Fruit fly (Drosophila melanogaster) whole organism, wandering third instar larva: ENCODE results near the gene CG42540.
A peak's percentile ranks its signal among the peaks of the same experiment; 100 is the strongest.

Experiments used
- Abd-B ChIP-seq: fragments of >200 bp; optimal IDR thresholded peaks from 2 replicates; lab custom pipeline; 2017; ENCODE audit warnings: missing biosample characterization, missing genetic modification characterization
- CG32264 ChIP-seq: fragments of 200-800 bp; sonication (Bioruptor generic); optimal IDR thresholded peaks from 2 replicates; lab custom pipeline; 2016; ENCODE audit warnings: missing biosample characterization, missing genetic modification characterization
- CG9705 ChIP-seq: fragments of 200-800 bp; sonication (Bioruptor generic); optimal IDR thresholded peaks from 2 replicates; lab custom pipeline; 2018; ENCODE audit warnings: missing biosample characterization, mild to moderate bottlenecking, missing genetic modification characterization
- CrebA ChIP-seq: fragments of 200-800 bp; sonication (Bioruptor generic); optimal IDR thresholded peaks from 2 replicates; lab custom pipeline; 2016; ENCODE audit warnings: missing biosample characterization, mild to moderate bottlenecking, missing genetic modification characterization, borderline replicate concordance
- Dfd ChIP-seq: fragments of >200 bp; optimal IDR thresholded peaks from 2 replicates; lab custom pipeline; 2017; ENCODE audit warnings: missing biosample characterization, missing genetic modification characterization
- Dif ChIP-seq: fragments of 200-275, 200-300 bp; sonication (Bioruptor generic); optimal IDR thresholded peaks from 2 replicates; lab custom pipeline; 2018; ENCODE audit warnings: missing biosample characterization, missing genetic modification characterization; ENCODE audit not compliant: partially characterized antibody
- GATAd ChIP-seq: sonication (Bioruptor generic); optimal IDR thresholded peaks from 2 replicates; lab custom pipeline; 2016; ENCODE audit warnings: missing biosample characterization, missing genetic modification characterization
- HLH106 ChIP-seq: fragments of 200-800 bp; optimal IDR thresholded peaks from 3 replicates; lab custom pipeline; 2019; ENCODE audit warnings: missing biosample characterization, mild to moderate bottlenecking, missing genetic modification characterization, moderate library complexity
- Hnf4 ChIP-seq: fragments of 200-800 bp; sonication (Bioruptor generic); optimal IDR thresholded peaks from 2 replicates; lab custom pipeline; 2016; ENCODE audit warnings: missing biosample characterization, mild to moderate bottlenecking, missing genetic modification characterization
- Hr78 ChIP-seq: fragments of >200 bp; optimal IDR thresholded peaks from 2 replicates; lab custom pipeline; 2017; ENCODE audit warnings: missing biosample characterization, missing genetic modification characterization
- Hr83 ChIP-seq: fragments of 200-300 bp; sonication (Bioruptor generic); optimal IDR thresholded peaks from 2 replicates; lab custom pipeline; 2016; ENCODE audit warnings: missing biosample characterization, mild to moderate bottlenecking, missing genetic modification characterization, moderate library complexity; ENCODE audit not compliant: poor library complexity, severe bottlenecking
- Jra ChIP-seq: sonication (Bioruptor generic); optimal IDR thresholded peaks from 2 replicates; lab custom pipeline; 2016; ENCODE audit warnings: missing biosample characterization, missing genetic modification characterization
- Mio ChIP-seq: sonication (Bioruptor generic); optimal IDR thresholded peaks from 2 replicates; lab custom pipeline; 2016; ENCODE audit warnings: missing biosample characterization, missing genetic modification characterization
- Myc ChIP-seq: fragments of >200 bp; optimal IDR thresholded peaks from 2 replicates; lab custom pipeline; 2017
- N ChIP-seq: fragments of >200 bp; optimal IDR thresholded peaks from 2 replicates; lab custom pipeline; 2018; ENCODE audit warnings: missing biosample characterization, missing external identifiers, missing genetic modification characterization
- OdsH ChIP-seq: fragments of 200-800 bp; sonication (Bioruptor generic); optimal IDR thresholded peaks from 2 replicates; lab custom pipeline; 2016; ENCODE audit warnings: missing biosample characterization, mild to moderate bottlenecking, missing genetic modification characterization
- Rel ChIP-seq, 2 experiments: fragments of 200-800 bp; sonication (Bioruptor generic) in 1 of 2; optimal IDR thresholded peaks; 2 replicates in 1 of 2; 3 replicates in 1 of 2; lab custom pipeline; 2016 to 2019; ENCODE audit warnings: mild to moderate bottlenecking in 2 of 2, missing biosample characterization in 2 of 2, missing genetic modification characterization in 2 of 2, moderate library complexity in 1 of 2
- Sp1 ChIP-seq: fragments of 200-800 bp; sonication (Bioruptor generic); optimal IDR thresholded peaks from 3 replicates; lab custom pipeline; 2019; ENCODE audit warnings: missing biosample characterization, mild to moderate bottlenecking, missing genetic modification characterization, moderate library complexity
- Vsx2 ChIP-seq: fragments of 200-300, 225-300 bp; sonication (Bioruptor generic); optimal IDR thresholded peaks from 2 replicates; lab custom pipeline; 2018; ENCODE audit warnings: missing biosample characterization, missing genetic modification characterization; ENCODE audit not compliant: partially characterized antibody
- br ChIP-seq: fragments of 200-800 bp; sonication (Bioruptor generic); optimal IDR thresholded peaks from 2 replicates; lab custom pipeline; 2016; ENCODE audit warnings: missing biosample characterization, missing genetic modification characterization
- brk ChIP-seq: fragments of 200-800 bp; sonication (Bioruptor generic); optimal IDR thresholded peaks from 2 replicates; lab custom pipeline; 2016; ENCODE audit warnings: missing biosample characterization, mild to moderate bottlenecking, missing genetic modification characterization
- dl ChIP-seq, 2 experiments: fragments of 175-275, 200-275 bp in 1 of 2; fragments of 200-275 bp in 1 of 2; sonication (Bioruptor generic); optimal IDR thresholded peaks; lab custom pipeline; 2018; ENCODE audit warnings: mild to moderate bottlenecking in 2 of 2, missing biosample characterization in 2 of 2, missing genetic modification characterization in 2 of 2, moderate library complexity in 2 of 2; ENCODE audit not compliant: partially characterized antibody in 2 of 2, insufficient read depth in 1 of 2
- dmrt93B ChIP-seq: fragments of 200-800 bp; sonication (Bioruptor generic); optimal IDR thresholded peaks from 2 replicates; lab custom pipeline; 2018; ENCODE audit warnings: missing biosample characterization, mild to moderate bottlenecking, missing genetic modification characterization
- dsf ChIP-seq: sonication (Bioruptor generic); optimal IDR thresholded peaks from 2 replicates; lab custom pipeline; 2016; ENCODE audit warnings: missing biosample characterization, missing genetic modification characterization, borderline replicate concordance
- ey ChIP-seq: fragments of 200-800 bp; sonication (Bioruptor generic); optimal IDR thresholded peaks from 2 replicates; lab custom pipeline; 2016; ENCODE audit warnings: missing biosample characterization, missing genetic modification characterization
- foxo ChIP-seq, 2 experiments: fragments of 200-800 bp; sonication (Bioruptor generic); optimal IDR thresholded peaks; 2 replicates in 1 of 2; 3 replicates in 1 of 2; lab custom pipeline; 2016 to 2017; ENCODE audit warnings: missing biosample characterization in 2 of 2, missing genetic modification characterization in 2 of 2
- fru ChIP-seq: fragments of 200-800 bp; sonication (Bioruptor generic); optimal IDR thresholded peaks from 3 replicates; lab custom pipeline; 2016; ENCODE audit warnings: missing biosample characterization, mild to moderate bottlenecking, missing genetic modification characterization
- h ChIP-seq: fragments of 200-800 bp; sonication (Bioruptor generic); optimal IDR thresholded peaks from 3 replicates; lab custom pipeline; 2016; ENCODE audit warnings: missing biosample characterization, mild to moderate bottlenecking, missing genetic modification characterization
- jim ChIP-seq: fragments of 175-275, 200-325 bp; sonication (Bioruptor generic); optimal IDR thresholded peaks from 2 replicates; lab custom pipeline; 2016; ENCODE audit warnings: missing biosample characterization, mild to moderate bottlenecking, missing genetic modification characterization
- lola ChIP-seq: fragments of >200 bp; optimal IDR thresholded peaks from 2 replicates; lab custom pipeline; 2017; ENCODE audit warnings: missing biosample characterization, missing genetic modification characterization
- pan ChIP-seq: fragments of >200 bp; optimal IDR thresholded peaks from 2 replicates; lab custom pipeline; 2017
- psq ChIP-seq: fragments of 200-800 bp; sonication (Bioruptor generic); optimal IDR thresholded peaks from 3 replicates; lab custom pipeline; 2017; ENCODE audit warnings: missing biosample characterization, mild to moderate bottlenecking, missing genetic modification characterization, moderate library complexity
- rgr ChIP-seq: fragments of 200-800 bp; sonication (Bioruptor generic); optimal IDR thresholded peaks from 3 replicates; lab custom pipeline; 2016; ENCODE audit warnings: missing biosample characterization, mild to moderate bottlenecking, missing genetic modification characterization
- sage ChIP-seq: fragments of 200-800 bp; sonication (Bioruptor generic); optimal IDR thresholded peaks from 2 replicates; lab custom pipeline; 2016; ENCODE audit warnings: missing biosample characterization, mild to moderate bottlenecking, missing genetic modification characterization
- sv ChIP-seq: fragments of 200-800 bp; sonication (Bioruptor generic); optimal IDR thresholded peaks from 3 replicates; lab custom pipeline; 2016; ENCODE audit warnings: missing biosample characterization, missing genetic modification characterization
- tai ChIP-seq: sonication (Bioruptor generic); optimal IDR thresholded peaks from 2 replicates; lab custom pipeline; 2016; ENCODE audit warnings: missing biosample characterization, missing genetic modification characterization
- usp ChIP-seq: fragments of >200 bp; optimal IDR thresholded peaks from 2 replicates; lab custom pipeline; 2017; ENCODE audit warnings: missing biosample characterization, missing genetic modification characterization
- woc ChIP-seq: sonication (Bioruptor generic); optimal IDR thresholded peaks from 2 replicates; lab custom pipeline; 2016; ENCODE audit warnings: missing biosample characterization, mild to moderate bottlenecking, missing genetic modification characterization

Gene CG42540

dm6 chr3L:4542530-4542929, 13.4 kb upstream of the CG42540 start:
- TF ChIP-seq Hr83: no peak
- TF ChIP-seq sage (GFP tag; lab: Kevin White, UChicago): no peak
- no peak for TF ChIP-seq sv
- no peak for TF ChIP-seq fru
- TF ChIP-seq psq (GFP tag; lab: Kevin White, UChicago): no peak
- TF ChIP-seq brk (GFP tag; lab: Kevin White, UChicago): no peak
- no peak for TF ChIP-seq GATAd (GFP tag; lab: Kevin White, UChicago)
- no peak for TF ChIP-seq Myc (lab: Kevin White, UChicago)
- TF ChIP-seq N (GFP tag; lab: Kevin White, UChicago): no peak
- no peak for TF ChIP-seq usp
- no peak for TF ChIP-seq Rel (GFP tag; optimal IDR thresholded peaks at IDR 0.05; lab: Kevin White, UChicago)
- TF ChIP-seq Rel (tag; optimal IDR thresholded peaks at IDR 0.05; lab: Kevin White, UChicago): no peak
- no peak for TF ChIP-seq Hnf4 (GFP tag; lab: Kevin White, UChicago)
- TF ChIP-seq dmrt93B: no peak
- TF ChIP-seq HLH106 (tag; lab: Kevin White, UChicago): no peak
- no peak for TF ChIP-seq CG9705
- no peak for TF ChIP-seq woc
- TF ChIP-seq br (GFP tag; lab: Kevin White, UChicago): no peak

dm6 chr3L:4543034-4543806, 12.7 kb upstream of the CG42540 start:
- peak; percentile 88 for TF ChIP-seq woc
- no peak for TF ChIP-seq GATAd (GFP tag; lab: Kevin White, UChicago)
- no peak for TF ChIP-seq lola (GFP tag; lab: Kevin White, UChicago)
- TF ChIP-seq sage (GFP tag; lab: Kevin White, UChicago): peak; percentile 27
- peak; percentile 78 for TF ChIP-seq fru
- no peak for TF ChIP-seq jim (GFP tag; lab: Kevin White, UChicago)
- TF ChIP-seq dl (GFP tag; optimal IDR thresholded peaks at IDR 0.05; lab: Kevin White, UChicago; ENCODE audit: insufficient read depth in 1 of 2, partially characterized antibody in 2 of 2): no peak
- peak; percentile 41 for TF ChIP-seq Sp1 (GFP tag; lab: Kevin White, UChicago)
- TF ChIP-seq Vsx2 (GFP tag; lab: Kevin White, UChicago): no peak
- peak; percentile 77 for TF ChIP-seq rgr (GFP tag; lab: Kevin White, UChicago)
- TF ChIP-seq Hnf4 (GFP tag; lab: Kevin White, UChicago): peak; percentile 75
- TF ChIP-seq Rel (GFP tag; optimal IDR thresholded peaks at IDR 0.05; lab: Kevin White, UChicago): no peak
- peak; percentile 3 for TF ChIP-seq Rel (tag; optimal IDR thresholded peaks at IDR 0.05; lab: Kevin White, UChicago)
- TF ChIP-seq Dif: no peak
- peak; percentile 76 for TF ChIP-seq br (GFP tag; lab: Kevin White, UChicago)
- peak; percentile 80 for TF ChIP-seq OdsH (GFP tag; lab: Kevin White, UChicago)
- TF ChIP-seq brk (GFP tag; lab: Kevin White, UChicago): no peak
- TF ChIP-seq Jra (GFP tag; lab: Kevin White, UChicago): peak; percentile 34
- TF ChIP-seq usp: no peak
- peak; percentile 72 for TF ChIP-seq Hr83
- TF ChIP-seq Dfd (GFP tag; lab: Kevin White, UChicago): no peak
- TF ChIP-seq N (GFP tag; lab: Kevin White, UChicago): no peak
- TF ChIP-seq CG9705: peak; percentile 24
- TF ChIP-seq Abd-B (GFP tag; lab: Kevin White, UChicago): no peak
- TF ChIP-seq Mio (GFP tag; lab: Kevin White, UChicago): no peak
- TF ChIP-seq ey: peak; percentile 65
- TF ChIP-seq CG32264 (GFP tag; lab: Kevin White, UChicago): peak; percentile 31
- TF ChIP-seq Myc (lab: Kevin White, UChicago): no peak
- TF ChIP-seq tai: no peak
- TF ChIP-seq Hr78 (GFP tag; lab: Kevin White, UChicago): no peak
- TF ChIP-seq HLH106 (tag; lab: Kevin White, UChicago): peak; percentile 56
- TF ChIP-seq dsf (GFP tag; lab: Kevin White, UChicago): no peak
- no peak for TF ChIP-seq dmrt93B
- peak; percentile 49 for TF ChIP-seq CrebA
- peak; percentile 79 for TF ChIP-seq h (GFP tag; lab: Kevin White, UChicago)
- TF ChIP-seq psq (GFP tag; lab: Kevin White, UChicago): peak; percentile 67
- TF ChIP-seq foxo (GFP tag; optimal IDR thresholded peaks at IDR 0.05; lab: Kevin White, UChicago): peak in 1 of 2 experiments; percentile 87
- TF ChIP-seq pan (lab: Kevin White, UChicago): no peak
- peak; percentile 22 for TF ChIP-seq sv
